Worm (Caenorhabditis elegans): ENCODE data around the gene panl-3.

The panl-3 gene

ce11 chrIII:9793592-9794417 is 25.1 kb upstream of the panl-3 start, which contains the start of the genes R10E11.9 and mcm-6:
Gene R10E11.9 (minus strand): TSS chrIII:9793642.
Gene mcm-6 (plus strand): TSS chrIII:9794367.
- no peak for TF ChIP-seq W03F9.2 (tag; optimal IDR thresholded peaks at IDR 0.05)
- TF ChIP-seq dao-5 (tag; optimal IDR thresholded peaks at IDR 0.05), result no peak
- TF ChIP-seq him-1 (tag; optimal IDR thresholded peaks at IDR 0.05), result no peak

- no peak for TF ChIP-seq him-1 (tag; optimal IDR thresholded peaks at IDR 0.05)
- no peak for TF ChIP-seq dao-5 (tag; optimal IDR thresholded peaks at IDR 0.05)
- TF ChIP-seq W03F9.2 (tag; optimal IDR thresholded peaks at IDR 0.05), result no peak
Observed at ce11 chrIII:9796448-9796847, 22.4 kb upstream of the panl-3 start, which contains the start of gene srxa-10. Gene srxa-10 (minus strand): TSS chrIII:9796548.

DNA sequence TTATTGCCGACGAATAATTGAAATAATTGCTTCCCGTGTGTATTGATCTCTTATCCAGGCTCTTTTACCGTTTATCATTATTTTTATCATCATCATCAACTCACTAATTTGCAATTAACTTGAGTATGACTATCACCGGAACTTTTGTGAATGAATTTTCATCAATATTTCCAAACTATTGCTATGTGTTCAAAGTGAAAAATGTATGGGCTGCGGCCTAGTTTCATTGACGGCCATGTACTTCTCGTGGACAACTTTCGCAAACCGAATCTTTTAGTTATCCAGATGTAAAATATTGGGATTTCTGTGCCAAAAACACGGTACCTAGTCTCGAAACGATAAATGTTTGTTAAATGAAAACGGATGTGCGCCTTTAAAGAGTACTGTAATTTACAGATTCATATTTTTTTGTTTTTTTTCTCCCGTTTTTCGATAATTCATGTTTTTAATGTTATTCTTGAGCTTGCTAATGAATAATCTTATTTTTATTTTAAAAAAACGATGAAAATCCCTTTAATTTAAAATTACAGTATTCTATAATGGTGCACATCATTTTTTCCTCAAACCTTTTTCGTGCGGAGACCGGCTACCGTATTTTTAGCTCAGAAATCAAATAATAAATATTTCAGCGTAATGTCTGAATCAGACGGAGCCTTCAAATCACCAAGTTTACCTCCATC is 20.2 kb upstream of the panl-3 start, which contains the start of gene ZK632.2:
Gene ZK632.2, plus strand, starts transcription at position 630 of the 680 bp plus-strand sequence.
- TF ChIP-seq him-1 (tag; optimal IDR thresholded peaks at IDR 0.05) (no peak), dao-5 (tag; optimal IDR thresholded peaks at IDR 0.05) (no peak), W03F9.2 (tag; optimal IDR thresholded peaks at IDR 0.05) (no peak)

- TF ChIP-seq him-1 (tag; optimal IDR thresholded peaks at IDR 0.05), result no peak
- TF ChIP-seq dao-5 (tag; optimal IDR thresholded peaks at IDR 0.05), result no peak
- no peak for TF ChIP-seq W03F9.2 (tag; optimal IDR thresholded peaks at IDR 0.05)
Observed at ce11 chrIII:9802045-9802444, 16.8 kb upstream of the panl-3 start.

DNA sequence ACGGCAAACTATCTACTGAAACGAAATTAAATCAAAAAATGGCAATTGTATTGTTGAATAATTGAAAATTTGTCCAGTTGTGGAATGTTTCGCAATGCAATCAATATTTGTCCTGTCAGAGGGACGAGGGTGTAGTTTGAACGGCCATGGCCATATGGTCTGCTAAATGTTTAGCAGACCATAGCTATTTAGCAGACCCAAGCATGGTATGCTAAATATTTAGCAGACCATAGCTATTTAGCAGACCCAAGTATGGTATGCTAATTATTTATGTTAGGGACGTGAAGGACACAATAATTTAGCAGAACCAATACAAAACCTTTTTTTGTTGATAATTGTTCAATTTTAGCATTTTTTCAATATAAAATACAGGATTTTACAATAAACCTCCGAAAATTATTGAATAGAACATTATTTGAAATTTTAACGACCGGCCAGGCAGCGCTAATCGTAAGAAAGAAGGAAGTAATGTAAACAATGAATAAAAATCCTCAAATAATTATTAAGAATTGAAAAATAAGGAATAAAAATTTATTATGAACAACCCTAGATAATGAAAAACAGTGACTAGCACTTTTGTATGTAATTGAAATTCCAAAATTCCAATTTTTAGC is 13.8 kb upstream of the panl-3 start, which contains the start of gene riok-3:
Gene riok-3, minus strand, starts transcription at position 15 of the 614 bp plus-strand sequence.
- TF ChIP-seq W03F9.2 (tag; optimal IDR thresholded peaks at IDR 0.05) (no peak), dao-5 (tag; optimal IDR thresholded peaks at IDR 0.05) (no peak)

- TF ChIP-seq him-1 (tag; optimal IDR thresholded peaks at IDR 0.05) (no peak), dao-5 (tag; optimal IDR thresholded peaks at IDR 0.05) (no peak), W03F9.2 (tag; optimal IDR thresholded peaks at IDR 0.05) (no peak)
Observed at ce11 chrIII:9806968-9807559, 11.8 kb upstream of the panl-3 start, which contains the start of gene ZK632.4. Gene ZK632.4 (minus strand): TSS chrIII:9807454.

DNA sequence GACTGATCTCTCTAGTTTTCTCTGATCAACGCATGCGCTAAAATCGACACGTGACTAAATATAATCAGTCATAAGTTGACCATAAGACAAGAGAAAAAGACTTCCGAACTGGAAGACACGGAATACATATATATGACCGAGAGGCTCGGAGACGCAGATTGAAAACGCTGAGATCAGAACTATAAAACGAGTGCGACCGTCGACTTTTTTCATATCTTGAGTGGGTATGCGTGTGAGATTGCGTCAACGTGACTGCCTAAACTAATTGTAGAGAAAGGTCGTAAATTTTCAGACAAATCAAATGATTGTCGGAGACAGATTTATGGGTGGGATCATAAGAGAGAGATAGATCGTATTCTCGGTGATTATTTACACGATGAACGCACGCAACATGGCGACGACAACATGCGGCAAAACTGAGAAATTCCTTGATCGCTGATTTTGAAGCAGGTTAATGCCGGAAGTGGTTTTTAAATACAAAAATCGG is 11.3 kb upstream of the panl-3 start:
- TF ChIP-seq W03F9.2 (tag; optimal IDR thresholded peaks at IDR 0.05), result no peak
- TF ChIP-seq him-1 (tag; optimal IDR thresholded peaks at IDR 0.05), result no peak
- TF ChIP-seq dao-5 (tag; optimal IDR thresholded peaks at IDR 0.05), result no peak

- TF ChIP-seq W03F9.2 (tag; optimal IDR thresholded peaks at IDR 0.05) (peak; percentile 56), him-1 (tag; optimal IDR thresholded peaks at IDR 0.05) (no peak)
Observed at ce11 chrIII:9808179-9808578, 10.7 kb upstream of the panl-3 start, which contains the start of gene gtap-2. Gene gtap-2 (plus strand): TSS chrIII:9808544.

- TF ChIP-seq W03F9.2 (tag; optimal IDR thresholded peaks at IDR 0.05) (no peak), dao-5 (tag; optimal IDR thresholded peaks at IDR 0.05) (no peak), him-1 (tag; optimal IDR thresholded peaks at IDR 0.05) (no peak)
Observed at ce11 chrIII:9813146-9813545, 5.7 kb upstream of the panl-3 start, which contains the start of gene ZK632.14. Gene ZK632.14 (plus strand): TSS chrIII:9813446.

ce11 chrIII:9817087-9817612 is 1.7 kb upstream of the panl-3 start, which contains the start of gene cnx-1:
Gene cnx-1 (minus strand): TSS chrIII:9817137.
- TF ChIP-seq W03F9.2 (tag; optimal IDR thresholded peaks at IDR 0.05), result no peak
- no peak for TF ChIP-seq dao-5 (tag; optimal IDR thresholded peaks at IDR 0.05)
- TF ChIP-seq him-1 (tag; optimal IDR thresholded peaks at IDR 0.05), result no peak

DNA sequence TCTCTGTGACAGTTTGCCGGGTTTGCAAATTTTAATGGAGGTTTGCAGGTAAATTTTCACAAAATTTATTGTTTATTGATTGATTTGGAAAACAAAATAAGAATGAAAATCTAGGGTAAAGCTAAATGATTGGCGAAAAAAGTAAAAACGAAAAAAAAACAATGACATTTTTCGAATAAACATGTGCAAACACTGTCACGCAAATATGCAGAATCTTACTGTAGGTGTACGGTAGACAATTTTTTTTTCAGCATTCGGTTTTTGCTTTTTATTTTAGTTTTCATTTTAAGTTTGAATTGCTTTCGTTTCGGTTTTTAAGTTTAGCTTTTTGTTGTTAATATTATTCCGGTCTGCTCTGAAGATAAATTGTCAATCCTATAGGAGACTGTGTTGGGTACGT is 962 bp upstream of the panl-3 start:
- TF ChIP-seq W03F9.2 (tag; optimal IDR thresholded peaks at IDR 0.05), result peak; percentile 61
- TF ChIP-seq him-1 (tag; optimal IDR thresholded peaks at IDR 0.05), result no peak
- no peak for TF ChIP-seq dao-5 (tag; optimal IDR thresholded peaks at IDR 0.05)

DNA sequence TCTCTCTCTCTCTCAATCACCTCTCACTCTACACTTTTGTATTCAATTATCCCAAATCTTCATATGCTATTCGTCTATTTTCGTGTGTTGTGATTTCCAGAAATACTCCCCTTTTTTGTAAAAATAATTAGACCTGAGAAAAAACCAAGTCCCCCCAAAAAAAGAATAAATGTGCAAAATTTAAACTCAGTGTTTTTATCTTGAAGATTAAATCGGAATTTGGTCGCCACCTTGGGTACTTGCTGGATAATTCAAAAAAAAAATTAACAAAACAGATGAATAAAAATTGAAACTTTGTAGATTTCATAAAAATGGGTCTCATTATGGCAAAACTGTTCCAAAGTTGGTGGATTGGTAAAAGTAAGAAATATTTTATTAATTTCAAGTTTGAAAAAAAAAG is 4.1 kb downstream of the panl-3 start, which contains the start of gene arl-5:
Gene arl-5, plus strand, starts transcription at position 301 of the 400 bp plus-strand sequence.
- TF ChIP-seq W03F9.2 (tag; optimal IDR thresholded peaks at IDR 0.05), result no peak
- no peak for TF ChIP-seq him-1 (tag; optimal IDR thresholded peaks at IDR 0.05)
- TF ChIP-seq dao-5 (tag; optimal IDR thresholded peaks at IDR 0.05), result no peak

ce11 chrIII:9823748-9824147 is 4.9 kb downstream of the panl-3 start:
- TF ChIP-seq W03F9.2 (tag; optimal IDR thresholded peaks at IDR 0.05) (no peak), dao-5 (tag; optimal IDR thresholded peaks at IDR 0.05) (no peak), him-1 (tag; optimal IDR thresholded peaks at IDR 0.05) (no peak)
